Fruit fly (Drosophila melanogaster): ENCODE measurements around the gene CG32228.

DNA sequence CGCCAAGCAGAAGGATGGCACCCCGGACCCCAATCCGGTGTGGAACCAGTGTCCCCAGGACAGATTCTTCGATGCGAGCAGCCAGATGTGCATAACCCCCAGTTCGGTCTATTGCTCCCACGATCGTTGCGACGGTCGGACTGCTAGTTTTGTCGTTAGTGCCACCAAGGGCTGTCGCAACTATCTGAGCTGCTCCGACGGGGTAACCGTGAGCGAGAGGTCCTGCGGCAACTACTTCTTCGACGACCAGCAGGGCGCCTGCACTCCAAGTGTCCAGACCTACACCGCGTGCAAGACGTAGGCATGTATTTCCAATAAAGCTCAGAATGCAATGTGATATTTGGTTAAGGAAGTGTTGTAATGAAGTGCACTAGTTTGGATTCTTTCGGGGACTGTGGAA lies 43.0 kb upstream of the CG32228 start:
- TF ChIP-seq CG5204 (GFP tag; optimal IDR thresholded peaks at IDR 0.05) (no peak), Clk (GFP tag; optimal IDR thresholded peaks at IDR 0.05) (no peak), kay (GFP tag; ENCODE audit: borderline replicate concordance) (no peak), CG12768 (GFP tag; optimal IDR thresholded peaks at IDR 0.05) (no peak)
